Fruit fly (Drosophila melanogaster) whole organism, embryonic: ENCODE data around the gene CG12057.
A peak's percentile ranks its signal among the peaks of the same experiment; 100 is the strongest.

Experiments used
- CG1024 ChIP-seq: fragments of 200-800 bp; sonication (Bioruptor generic); IDR thresholded peaks from 2 replicates; pipeline ENCODE4 v1.3.6; 2022; ENCODE audit warnings: missing biosample characterization, missing genetic modification characterization
- CG10267 ChIP-seq: fragments of 200-800 bp; sonication (Bioruptor generic); optimal IDR thresholded peaks from 2 replicates; lab custom pipeline; 2018; ENCODE audit warnings: missing biosample characterization, mild to moderate bottlenecking, missing genetic modification characterization, moderate library complexity
- CG10366 ChIP-seq: fragments of 200-800 bp; sonication (Bioruptor generic); IDR thresholded peaks from 2 replicates; pipeline ENCODE4 v1.3.6; 2022; ENCODE audit warnings: missing biosample characterization, missing genetic modification characterization
- CG13287 ChIP-seq: fragments of 200-800 bp; sonication (Bioruptor generic); IDR thresholded peaks from 2 replicates; pipeline ENCODE4 v1.3.6; 2022; ENCODE audit warnings: missing biosample characterization, missing genetic modification characterization; ENCODE audit not compliant: partially characterized antibody
- CG15479 ChIP-seq: fragments of 200-800 bp; sonication (Bioruptor generic); optimal IDR thresholded peaks from 3 replicates; lab custom pipeline; 2019; ENCODE audit warnings: missing biosample characterization, mild to moderate bottlenecking, missing genetic modification characterization, moderate library complexity
- CG2199 ChIP-seq: fragments of 200-800 bp; sonication (Bioruptor generic); IDR thresholded peaks from 3 replicates; pipeline ENCODE4 v1.3.6; 2022; ENCODE audit warnings: missing biosample characterization, missing genetic modification characterization
- CG30403 ChIP-seq: fragments of 200-800 bp; sonication (Bioruptor generic); optimal IDR thresholded peaks from 3 replicates; lab custom pipeline; 2016; ENCODE audit warnings: missing biosample characterization, missing genetic modification characterization
- CG32532 ChIP-seq: fragments of 200-800 bp; sonication (Bioruptor generic); IDR thresholded peaks from 2 replicates; pipeline ENCODE4 v1.3.6; 2022; ENCODE audit warnings: missing biosample characterization, missing genetic modification characterization
- CG3726 ChIP-seq: fragments of 200-800 bp; sonication (Bioruptor generic); IDR thresholded peaks from 3 replicates; pipeline ENCODE4, ENCODE4 v1.3.6; 2022; ENCODE audit warnings: missing biosample characterization, missing genetic modification characterization
- CG3847 ChIP-seq: fragments of 200-800 bp; sonication (Bioruptor generic); IDR thresholded peaks from 2 replicates; pipeline ENCODE4 v1.3.6; 2022; ENCODE audit warnings: missing biosample characterization, missing genetic modification characterization
- CG4617 ChIP-seq: fragments of 200-800 bp; sonication (Bioruptor generic); optimal IDR thresholded peaks from 3 replicates; lab custom pipeline; 2016; ENCODE audit warnings: missing biosample characterization, missing genetic modification characterization, borderline replicate concordance
- CG4707 ChIP-seq: fragments of 200-800 bp; sonication (Bioruptor generic); optimal IDR thresholded peaks from 2 replicates; lab custom pipeline; 2018; ENCODE audit warnings: missing biosample characterization, mild to moderate bottlenecking, missing genetic modification characterization, moderate library complexity
- CG6654 ChIP-seq: fragments of 200-800 bp; sonication (Bioruptor generic); optimal IDR thresholded peaks from 2 replicates; lab custom pipeline; 2017; ENCODE audit warnings: missing biosample characterization, mild to moderate bottlenecking, missing genetic modification characterization
- CG6854 ChIP-seq: fragments of 200-800 bp; sonication (Bioruptor generic); optimal IDR thresholded peaks from 3 replicates; lab custom pipeline; 2017; ENCODE audit warnings: missing biosample characterization, mild to moderate bottlenecking, missing genetic modification characterization
- CG7372 ChIP-seq: fragments of 200-800 bp; sonication (Bioruptor generic); IDR thresholded peaks from 2 replicates; pipeline ENCODE4 v1.3.6; 2022; ENCODE audit warnings: missing biosample characterization, missing genetic modification characterization
- CG8924 ChIP-seq: fragments of 200-800 bp; optimal IDR thresholded peaks from 3 replicates; lab custom pipeline; 2019; ENCODE audit warnings: missing biosample characterization, mild to moderate bottlenecking, missing genetic modification characterization, moderate library complexity
- CrebB ChIP-seq: fragments of 200-800 bp; sonication (Bioruptor generic); optimal IDR thresholded peaks from 3 replicates; lab custom pipeline; 2018; ENCODE audit warnings: missing biosample characterization, mild to moderate bottlenecking, missing genetic modification characterization
- D19A ChIP-seq: fragments of 200-800 bp; optimal IDR thresholded peaks from 3 replicates; lab custom pipeline; 2019; ENCODE audit warnings: missing biosample characterization, mild to moderate bottlenecking, missing genetic modification characterization, moderate library complexity
- Ets65A ChIP-seq: fragments of 200-800 bp; sonication (Bioruptor generic); peaks from one replicate; lab custom pipeline; 2016; ENCODE audit warnings: missing biosample characterization, missing genetic modification characterization
- Gsc ChIP-seq: fragments of 200-800 bp; sonication (Bioruptor generic); IDR thresholded peaks from 2 replicates; pipeline ENCODE4 v1.3.6; 2022; ENCODE audit warnings: missing biosample characterization, missing genetic modification characterization
- H15 ChIP-seq: fragments of 200-800 bp; sonication (Bioruptor generic); IDR thresholded peaks from 3 replicates; pipeline ENCODE4 v1.3.6; 2022; ENCODE audit warnings: missing biosample characterization, missing genetic modification characterization
- HLH4C ChIP-seq: fragments of 200-800 bp; sonication (Bioruptor generic); IDR thresholded peaks from 3 replicates; pipeline ENCODE4 v1.3.6; 2022; ENCODE audit warnings: missing biosample characterization, missing genetic modification characterization; ENCODE audit not compliant: partially characterized antibody
- HmgD ChIP-seq: fragments of 200-800 bp; sonication (Bioruptor generic); optimal IDR thresholded peaks from 3 replicates; lab custom pipeline; 2016; ENCODE audit warnings: missing biosample characterization, missing genetic modification characterization
- Hr3 ChIP-seq: fragments of 200-800 bp; sonication (Bioruptor generic); optimal IDR thresholded peaks from 3 replicates; lab custom pipeline; 2016; ENCODE audit warnings: missing biosample characterization, missing genetic modification characterization
- Hr51 ChIP-seq, 2 experiments: fragments of 200-800 bp; sonication (Bioruptor generic); optimal IDR thresholded peaks; 2 replicates in 1 of 2; 3 replicates in 1 of 2; lab custom pipeline; 2016 to 2018; ENCODE audit warnings: missing biosample characterization in 2 of 2, missing genetic modification characterization in 2 of 2, mild to moderate bottlenecking in 1 of 2, moderate library complexity in 1 of 2
- Kr ChIP-seq: fragments of 200-800 bp; sonication (Bioruptor generic); optimal IDR thresholded peaks from 2 replicates; lab custom pipeline; 2017; ENCODE audit warnings: missing biosample characterization, mild to moderate bottlenecking, missing genetic modification characterization
- Mad ChIP-seq: fragments of 200-800 bp; sonication (Bioruptor generic); optimal IDR thresholded peaks from 2 replicates; lab custom pipeline; 2016; ENCODE audit warnings: missing biosample characterization, missing genetic modification characterization
- Tbp ChIP-seq: fragments of >200 bp; optimal IDR thresholded peaks from 2 replicates; lab custom pipeline; 2018; ENCODE audit warnings: missing biosample characterization, missing genetic modification characterization
- Xrp1 ChIP-seq: fragments of 200-800 bp; sonication (Bioruptor generic); IDR thresholded peaks from 2 replicates; pipeline ENCODE4 v1.3.6; 2022; ENCODE audit warnings: missing biosample characterization, missing genetic modification characterization
- amos ChIP-seq: fragments of 200-800 bp; sonication (Bioruptor generic); IDR thresholded peaks from 2 replicates; pipeline ENCODE4 v1.3.6; 2022; ENCODE audit warnings: missing biosample characterization, missing genetic modification characterization; ENCODE audit not compliant: partially characterized antibody
- az2 ChIP-seq: fragments of 200-800 bp; sonication (Bioruptor generic); optimal IDR thresholded peaks from 3 replicates; lab custom pipeline; 2016; ENCODE audit warnings: missing biosample characterization, missing genetic modification characterization
- bab2 ChIP-seq: fragments of 200-800 bp; sonication (Bioruptor generic); optimal IDR thresholded peaks from 2 replicates; lab custom pipeline; 2016; ENCODE audit warnings: missing biosample characterization, missing genetic modification characterization
- chif ChIP-seq, 2 experiments: fragments of 200-800 bp; sonication (Bioruptor generic); optimal IDR thresholded peaks; 3 replicates each; lab custom pipeline; 2016; ENCODE audit warnings: missing biosample characterization in 2 of 2, missing genetic modification characterization in 2 of 2
- dimm ChIP-seq: fragments of 200-800 bp; sonication (Bioruptor generic); IDR thresholded peaks from 2 replicates; pipeline ENCODE4 v1.3.6; 2022; ENCODE audit warnings: missing biosample characterization, missing genetic modification characterization
- dysf ChIP-seq: fragments of 200-800 bp; sonication (Bioruptor generic); IDR thresholded peaks from 3 replicates; pipeline ENCODE4 v1.3.6; 2022; ENCODE audit warnings: missing biosample characterization, missing genetic modification characterization
- ftz-f1 ChIP-seq: fragments of 200-800 bp; sonication (Bioruptor generic); optimal IDR thresholded peaks from 2 replicates; lab custom pipeline; 2016; ENCODE audit warnings: missing biosample characterization, missing genetic modification characterization
- grn ChIP-seq: fragments of 200-800 bp; sonication (Bioruptor generic); optimal IDR thresholded peaks from 3 replicates; lab custom pipeline; 2017; ENCODE audit warnings: missing biosample characterization, missing genetic modification characterization
- lov ChIP-seq, 2 experiments: fragments of 200-800 bp in 1 of 2; fragments of >200 bp in 1 of 2; sonication (Bioruptor generic) in 1 of 2; IDR thresholded peaks in 1 of 2; optimal IDR thresholded peaks in 1 of 2; 2 replicates in 1 of 2; 3 replicates in 1 of 2; pipeline versions ENCODE4 v1.3.6 to Lab custom; 2017 to 2022; ENCODE audit warnings: missing biosample characterization in 1 of 2, missing genetic modification characterization in 1 of 2
- p53 ChIP-seq: fragments of 200-800 bp; sonication (Bioruptor generic); optimal IDR thresholded peaks from 2 replicates; lab custom pipeline; 2016; ENCODE audit warnings: missing biosample characterization, missing genetic modification characterization
- ranshi ChIP-seq: fragments of 200-800 bp; sonication (Bioruptor generic); IDR thresholded peaks from 2 replicates; pipeline ENCODE4 v1.3.6; 2022; ENCODE audit warnings: missing biosample characterization, missing genetic modification characterization
- ro ChIP-seq: fragments of 200-800 bp; sonication (Bioruptor generic); IDR thresholded peaks from 2 replicates; pipeline ENCODE4 v1.3.6; 2022; ENCODE audit warnings: missing biosample characterization, missing genetic modification characterization
- sim ChIP-seq: fragments of 200-800 bp; sonication (Bioruptor generic); IDR thresholded peaks from 2 replicates; pipeline ENCODE4 v1.3.6; 2022; ENCODE audit warnings: missing biosample characterization, missing genetic modification characterization
- slou ChIP-seq: fragments of 200-800 bp; sonication (Bioruptor generic); optimal IDR thresholded peaks from 3 replicates; lab custom pipeline; 2016; ENCODE audit warnings: missing biosample characterization, missing genetic modification characterization
- sob ChIP-seq: fragments of 200-800 bp; sonication (Bioruptor generic); IDR thresholded peaks from 2 replicates; pipeline ENCODE4 v1.3.6; 2022; ENCODE audit warnings: missing biosample characterization, missing genetic modification characterization
- tin ChIP-seq: fragments of 200-800 bp; sonication (Bioruptor generic); optimal IDR thresholded peaks from 3 replicates; lab custom pipeline; 2016; ENCODE audit warnings: missing biosample characterization, missing genetic modification characterization
- tna ChIP-seq: fragments of 200-800 bp; sonication (Bioruptor generic); IDR thresholded peaks from 2 replicates; pipeline ENCODE4 v1.3.6; 2022; ENCODE audit warnings: missing biosample characterization, missing genetic modification characterization; ENCODE audit not compliant: partially characterized antibody
- trem ChIP-seq: fragments of 200-800 bp; optimal IDR thresholded peaks from 3 replicates; lab custom pipeline; 2019; ENCODE audit warnings: missing biosample characterization, mild to moderate bottlenecking, missing genetic modification characterization, moderate library complexity
- ttk ChIP-seq: fragments of 200-800 bp; sonication (Bioruptor generic); IDR thresholded peaks from 2 replicates; pipeline ENCODE4 v2.1.2; 2022; ENCODE audit warnings: missing biosample characterization, missing genetic modification characterization
- vvl ChIP-seq: fragments of 200-800 bp; sonication (Bioruptor generic); IDR thresholded peaks from 2 replicates; pipeline ENCODE4 v1.3.6; 2022; ENCODE audit warnings: missing biosample characterization, missing genetic modification characterization
- z ChIP-seq: fragments of 200-800 bp; sonication (Bioruptor generic); IDR thresholded peaks from 3 replicates; pipeline ENCODE4 v1.3.6; 2022; ENCODE audit warnings: missing biosample characterization, missing genetic modification characterization

The CG12057 gene

DNA sequence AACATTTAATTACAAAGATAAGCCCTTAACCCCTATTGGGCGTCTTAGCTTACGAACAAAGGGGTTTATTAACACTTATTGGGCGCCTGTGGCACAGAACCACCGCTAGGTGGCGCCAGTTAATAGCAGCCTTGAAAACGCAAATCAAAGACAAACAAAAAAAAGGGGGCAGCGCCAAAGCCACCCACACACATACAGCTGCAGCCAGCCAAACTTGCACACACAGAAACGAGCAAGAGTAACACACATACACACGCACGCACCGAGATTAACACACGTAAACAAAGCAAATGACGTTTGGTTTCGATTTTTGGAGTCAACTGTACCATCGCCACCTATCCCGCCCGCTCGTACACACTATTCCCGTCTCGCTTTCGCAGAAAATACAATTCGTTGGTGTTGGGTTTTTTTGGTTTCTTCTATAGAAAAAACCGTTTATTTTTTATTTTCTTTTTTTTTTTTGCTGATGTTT is 39.3 kb upstream of the CG12057 start (continued):
- 0 out of 3 replicates have a peak, but pooled peaks have one; percentile 62 for TF ChIP-seq CG2199
- peak; percentile 65; the same call in 1 of the 2 replicates for TF ChIP-seq CG32532 (GFP tag; lab: Robert Waterston, UW)
- TF ChIP-seq grn (GFP tag; lab: Kevin White, UChicago) = no peak
- no peak for TF ChIP-seq Gsc (GFP tag; lab: Robert Waterston, UW)
- no peak for TF ChIP-seq ro (GFP tag; lab: Robert Waterston, UW)
- peak; percentile 17 for TF ChIP-seq Hr3 (GFP tag; lab: Kevin White, UChicago)
- TF ChIP-seq az2 (GFP tag; lab: Kevin White, UChicago) = peak; percentile 33
- TF ChIP-seq CG10267 (tag; lab: Kevin White, UChicago) = peak; percentile 24
- peak in 1 of 2 experiments; percentile 13 for TF ChIP-seq chif (GFP tag; optimal IDR thresholded peaks at IDR 0.05; lab: Kevin White, UChicago)
- TF ChIP-seq D19A = no peak
- TF ChIP-seq CG6654 (GFP tag; lab: Kevin White, UChicago) = no peak
- peak; percentile 36 for TF ChIP-seq CG3847 (GFP tag; lab: Robert Waterston, UW)
- TF ChIP-seq CG1024 (GFP tag; lab: Robert Waterston, UW) = peak; percentile 22; the same call in 1 of the 2 replicates
- TF ChIP-seq lov (optimal IDR thresholded peaks at IDR 0.05; lab: Kevin White, UChicago) = no peak
- TF ChIP-seq lov (GFP tag; IDR thresholded peaks at IDR 0.05; lab: Robert Waterston, UW) = 0 out of 3 replicates have a peak, but pooled peaks have one; percentile 23
- no peak for TF ChIP-seq Tbp (GFP tag; lab: Kevin White, UChicago)
- TF ChIP-seq CG10366 (GFP tag; lab: Robert Waterston, UW) = 0 out of 2 replicates have a peak, but pooled peaks have one; percentile 18
- TF ChIP-seq trem = peak; percentile 41
- no peak for TF ChIP-seq p53 (GFP tag; lab: Kevin White, UChicago)
- peak; percentile 31 for TF ChIP-seq CG8924 (tag; lab: Kevin White, UChicago)
- TF ChIP-seq CG4617 (GFP tag; lab: Kevin White, UChicago) = no peak
- TF ChIP-seq CG13287 = peak; percentile 13; the same call in 1 of the 2 replicates
- peak; percentile 18; the same call in 1 of the 2 replicates for TF ChIP-seq tna (GFP tag; lab: Robert Waterston, UW)
- peak; percentile 5; the same call in 1 of the 2 replicates for TF ChIP-seq ranshi (GFP tag; lab: Robert Waterston, UW)
- TF ChIP-seq dysf (GFP tag; lab: Robert Waterston, UW) = peak; percentile 34; the same call in 1 of the 3 replicates
- no peak for TF ChIP-seq CG6854 (GFP tag; lab: Kevin White, UChicago)
- TF ChIP-seq HLH4C (GFP tag; lab: Robert Waterston, UW) = 0 out of 3 replicates have a peak, but pooled peaks have one; percentile 29
- peak; percentile 64; the same call in 1 of the 2 replicates for TF ChIP-seq sob (GFP tag; lab: Robert Waterston, UW)
- peak; percentile 1 for TF ChIP-seq Ets65A (GFP tag; lab: Kevin White, UChicago)
- TF ChIP-seq dimm (GFP tag; lab: Robert Waterston, UW) = no peak
- TF ChIP-seq ttk (GFP tag; lab: Robert Waterston, UW) = 0 out of 2 replicates have a peak, but pooled peaks have one; percentile 22
- TF ChIP-seq ftz-f1 (GFP tag; lab: Kevin White, UChicago) = peak; percentile 96
- no peak for TF ChIP-seq Hr51 (GFP tag; optimal IDR thresholded peaks at IDR 0.05; lab: Kevin White, UChicago)
- TF ChIP-seq Mad = no peak
- TF ChIP-seq CG7372 (GFP tag; lab: Robert Waterston, UW) = no peak
- no peak for TF ChIP-seq bab2
- no peak for TF ChIP-seq H15
- TF ChIP-seq z (GFP tag; lab: Robert Waterston, UW) = no peak
- no peak for TF ChIP-seq CG3726
- no peak for TF ChIP-seq CG4707 (GFP tag; lab: Kevin White, UChicago)
- TF ChIP-seq tin (GFP tag; lab: Kevin White, UChicago) = no peak
- TF ChIP-seq sim (GFP tag; lab: Robert Waterston, UW) = peak; percentile 23; the same call in 1 of the 2 replicates
- TF ChIP-seq vvl (GFP tag; lab: Robert Waterston, UW) = peak; percentile 76
- TF ChIP-seq HmgD (GFP tag; lab: Kevin White, UChicago) = peak; percentile 44
- TF ChIP-seq Xrp1 (GFP tag; lab: Robert Waterston, UW) = peak; percentile 42; the same call in 1 of the 2 replicates
- TF ChIP-seq amos (GFP tag; lab: Robert Waterston, UW) = peak; percentile 33; the same call in 1 of the 2 replicates
- TF ChIP-seq slou = peak; percentile 9
- TF ChIP-seq Kr (GFP tag; lab: Kevin White, UChicago) = no peak
- TF ChIP-seq CrebB (tag; lab: Kevin White, UChicago) = peak; percentile 12
- TF ChIP-seq CG15479 (GFP tag; lab: Kevin White, UChicago) = no peak
- peak; percentile 28 for TF ChIP-seq CG30403 (GFP tag; lab: Kevin White, UChicago)
